Worm (Caenorhabditis elegans) whole organism, young adult: ENCODE data around the gene fbxb-97.

ENCODE experiments used
- ZK185.1 ChIP-seq: sonication (generic microtip); optimal IDR thresholded peaks from 2 replicates; lab custom pipeline; 2016; ENCODE audit warnings: mild to moderate bottlenecking, missing genetic modification characterization, missing compliant biosample characterization; ENCODE audit not compliant: poor library complexity, severe bottlenecking
- ama-1 ChIP-seq, 3 experiments: fragments of 150-350 bp in 1 of 3; sonication (generic microtip) in 2 of 3; optimal IDR thresholded peaks; 2 replicates each; lab custom pipeline; 2014 to 2018; ENCODE audit warnings: missing biosample characterization in 2 of 3, missing genetic modification characterization in 2 of 3, missing genetic modification reagents in 2 of 3
- madf-8 ChIP-seq: fragments of 200-800 bp; sonication (Bioruptor generic); conservative IDR thresholded peaks from 2 replicates; pipeline ENCODE4 v1.3.6; 2022; ENCODE audit warnings: missing genetic modification reagents, missing genetic modification characterization, missing compliant biosample characterization
- snpc-4 ChIP-seq, 5 experiments: fragments of 150-350 bp in 1 of 5; sonication (generic microtip) in 4 of 5; optimal IDR thresholded peaks; 2 replicates each; lab custom pipeline; 2014 to 2018; ENCODE audit warnings: missing genetic modification characterization in 5 of 5, missing biosample characterization in 3 of 5, antibody characterized with exemption in 2 of 5, mild to moderate bottlenecking in 2 of 5, missing compliant biosample characterization in 2 of 5, missing genotype in 2 of 5, moderate library complexity in 2 of 5, missing genetic modification reagents in 1 of 5
- tbx-9 ChIP-seq: sonication (generic microtip); optimal IDR thresholded peaks from 2 replicates; lab custom pipeline; 2016; ENCODE audit warnings: borderline replicate concordance, missing genetic modification characterization, inconsistent platforms, missing compliant biosample characterization
- unc-62 ChIP-seq: fragments of 150-350 bp; optimal IDR thresholded peaks from 2 replicates; lab custom pipeline; 2014; ENCODE audit warnings: missing biosample characterization, missing genetic modification reagents, missing genetic modification characterization
- zfh-2 ChIP-seq: fragments of 200-800 bp; sonication (Bioruptor generic); conservative IDR thresholded peaks from 2 replicates; pipeline ENCODE4 v1.3.6; 2022; ENCODE audit warnings: missing genetic modification reagents, missing genetic modification characterization, missing compliant biosample characterization

- no peak for TF ChIP-seq zfh-2 (GFP tag; lab: Robert Waterston, UW)
- no peak for TF ChIP-seq snpc-4 (GFP tag; optimal IDR thresholded peaks at IDR 0.05; lab: Kevin White, UChicago)
- no peak for TF ChIP-seq snpc-4 (tag; optimal IDR thresholded peaks at IDR 0.05; lab: Kevin White, UChicago)
- no peak for TF ChIP-seq ama-1 (optimal IDR thresholded peaks at IDR 0.05; lab: Kevin White, UChicago)
- TF ChIP-seq ama-1 (GFP tag; optimal IDR thresholded peaks at IDR 0.05; lab: Kevin White, UChicago) = no peak
- no peak for TF ChIP-seq unc-62 (GFP tag; lab: Kevin White, UChicago)
- no peak for TF ChIP-seq madf-8 (GFP tag; lab: Robert Waterston, UW)
- TF ChIP-seq ZK185.1 (tag; lab: Kevin White, UChicago) = no peak
- TF ChIP-seq tbx-9 (tag; lab: Kevin White, UChicago) = no peak
Observed at ce11 chrII:1816053-1816452, 31.9 kb downstream of the fbxb-97 start.
